Worm (Caenorhabditis elegans): ENCODE measurements around the gene kap-1.

kap-1 gene

ce11 chrIII:7335220-7335619 is 3.4 kb upstream of the kap-1 start, which contains the start of gene F56C9.10 (continued):
- TF ChIP-seq pag-3 (tag; optimal IDR thresholded peaks at IDR 0.05; ENCODE audit: borderline replicate concordance, insufficient read depth) (no peak), ceh-82 (tag; optimal IDR thresholded peaks at IDR 0.05) (peak; percentile 66 to 88 (median 70)), mep-1 (tag; optimal IDR thresholded peaks at IDR 0.05) (peak; percentile 87), hlh-17 (GFP tag; optimal IDR thresholded peaks at IDR 0.05; ENCODE audit: borderline replicate concordance) (no peak), snu-23 (GFP tag; optimal IDR thresholded peaks at IDR 0.05) (peak; percentile 96), dsc-1 (tag; optimal IDR thresholded peaks at IDR 0.05) (peak; percentile 52), unc-130 (tag; optimal IDR thresholded peaks at IDR 0.05) (peak; percentile 78), F16B12.6 (tag; optimal IDR thresholded peaks at IDR 0.05) (peak; percentile 33), nhr-20 (tag; optimal IDR thresholded peaks at IDR 0.05) (peak; percentile 94), tbx-2 (tag; optimal IDR thresholded peaks at IDR 0.05) (peak; percentile 85), ceh-90 (tag; optimal IDR thresholded peaks at IDR 0.05) (no peak), C34B4.2 (tag; optimal IDR thresholded peaks at IDR 0.05) (no peak), efl-3 (GFP tag; optimal IDR thresholded peaks at IDR 0.05) (no peak), lin-35 (GFP tag; optimal IDR thresholded peaks at IDR 0.05) (peak; percentile 81 to 88), nhr-237 (tag; optimal IDR thresholded peaks at IDR 0.05) (no peak), fkh-4 (tag; optimal IDR thresholded peaks at IDR 0.05; ENCODE audit: borderline replicate concordance) (no peak), lin-15B (tag; optimal IDR thresholded peaks at IDR 0.05) (peak; percentile 40), nhr-76 (tag; optimal IDR thresholded peaks at IDR 0.05) (no peak), snpc-4 (tag; optimal IDR thresholded peaks at IDR 0.05) (peak; percentile 64), irx-1 (tag; optimal IDR thresholded peaks at IDR 0.05) (peak; percentile 60), jun-1 (tag; optimal IDR thresholded peaks at IDR 0.05) (peak; percentile 49), fkh-8 (tag; optimal IDR thresholded peaks at IDR 0.05) (peak; percentile 90), isw-1 (GFP tag; IDR thresholded peaks at IDR 0.05) (peak; percentile 58), zip-4 (GFP tag; optimal IDR thresholded peaks at IDR 0.05) (no peak), ceh-63 (GFP tag; optimal IDR thresholded peaks at IDR 0.05) (no peak), lsy-2 (tag; optimal IDR thresholded peaks at IDR 0.05) (peak; percentile 92 to 96), nhr-11 (tag; optimal IDR thresholded peaks at IDR 0.05) (peak; percentile 80), fkh-10 (GFP tag; optimal IDR thresholded peaks at IDR 0.05) (peak; percentile 35), unc-98 (GFP tag; IDR thresholded peaks at IDR 0.05) (peak; percentile 46), ztf-11 (tag; optimal IDR thresholded peaks at IDR 0.05) (no peak), aly-2 (tag; optimal IDR thresholded peaks at IDR 0.05) (peak; percentile 34)

ce11 chrIII:7336214-7336613 is 2.4 kb upstream of the kap-1 start, which contains the start of gene gsp-2:
gsp-2 (plus strand) TSS chrIII:7336587.
- TF ChIP-seq tbx-2 (tag; optimal IDR thresholded peaks at IDR 0.05) (peak; percentile 60), lsy-2 (tag; optimal IDR thresholded peaks at IDR 0.05) (peak; percentile 94 to 98), tlp-1 (tag; optimal IDR thresholded peaks at IDR 0.05) (no peak), unc-130 (tag; optimal IDR thresholded peaks at IDR 0.05) (peak; percentile 81), nhr-71 (tag; optimal IDR thresholded peaks at IDR 0.05) (peak; percentile 78), nhr-85 (tag) (peak; percentile 48), ceh-88 (GFP tag; IDR thresholded peaks at IDR 0.05) (no peak; the same call in 1 of the 2 replicates), dpl-1 (GFP tag; optimal IDR thresholded peaks at IDR 0.05) (peak; percentile 66 to 74 (median 70)), nhr-76 (tag; optimal IDR thresholded peaks at IDR 0.05) (no peak), snpc-4 (tag; optimal IDR thresholded peaks at IDR 0.05) (no peak), snu-23 (GFP tag; optimal IDR thresholded peaks at IDR 0.05) (peak; percentile 81), elt-3 (tag; optimal IDR thresholded peaks at IDR 0.05) (peak in 3 of 6 experiments; percentile 29 to 89 (median 51)), lin-15B (tag; optimal IDR thresholded peaks at IDR 0.05) (peak; percentile 92), nhr-237 (tag; optimal IDR thresholded peaks at IDR 0.05) (peak; percentile 24), rnt-1 (tag; optimal IDR thresholded peaks at IDR 0.05) (peak; percentile 56), swsn-7 (tag; optimal IDR thresholded peaks at IDR 0.05) (peak; percentile 58), hpl-2 (GFP tag; optimal IDR thresholded peaks at IDR 0.05) (peak; percentile 23), fkh-10 (GFP tag; optimal IDR thresholded peaks at IDR 0.05) (no peak), lin-14 (GFP tag; optimal IDR thresholded peaks at IDR 0.05) (peak; percentile 85), irx-1 (tag; optimal IDR thresholded peaks at IDR 0.05) (no peak), mdl-1 (tag; optimal IDR thresholded peaks at IDR 0.05) (peak in 1 of 2 experiments; percentile 74), xbp-1 (tag; optimal IDR thresholded peaks at IDR 0.05) (peak; percentile 63), vab-15 (tag; optimal IDR thresholded peaks at IDR 0.05) (peak; percentile 81), isw-1 (GFP tag; IDR thresholded peaks at IDR 0.05) (peak; percentile 73), ztf-4 (tag; optimal IDR thresholded peaks at IDR 0.05) (peak; percentile 36), fkh-8 (tag; optimal IDR thresholded peaks at IDR 0.05) (peak; percentile 77), sup-37 (GFP tag; optimal IDR thresholded peaks at IDR 0.05) (no peak), dsc-1 (tag; optimal IDR thresholded peaks at IDR 0.05) (peak; percentile 53), grh-1 (GFP tag; IDR thresholded peaks at IDR 0.05) (0 out of 2 replicates have a peak, but pooled peaks have one; percentile 5), lin-13 (GFP tag; optimal IDR thresholded peaks at IDR 0.05) (peak; percentile 72), efl-3 (GFP tag; optimal IDR thresholded peaks at IDR 0.05) (no peak), jun-1 (tag; optimal IDR thresholded peaks at IDR 0.05) (peak; percentile 46), nhr-47 (tag; optimal IDR thresholded peaks at IDR 0.05) (peak; percentile 57)
